Fruit fly (Drosophila melanogaster): ENCODE results near the gene GstZ2.
A peak's percentile ranks its signal among the peaks of the same experiment; 100 is the strongest.

The GstZ2 gene

dm6 chr3R:9496748-9497147, 36.3 kb upstream of the GstZ2 start (continued):
- TF ChIP-seq Meics (GFP tag; optimal IDR thresholded peaks at IDR 0.05) (peak; percentile 62), Hr51 (GFP tag; optimal IDR thresholded peaks at IDR 0.05) (peak; percentile 37 to 83), dan (GFP tag; IDR thresholded peaks at IDR 0.05) (no peak), hth (optimal IDR thresholded peaks at IDR 0.05) (no peak), CG2116 (GFP tag; optimal IDR thresholded peaks at IDR 0.05) (peak; percentile 81), CG13424 (tag; optimal IDR thresholded peaks at IDR 0.05) (peak; percentile 63), CG33557 (GFP tag; optimal IDR thresholded peaks at IDR 0.05) (no peak), crc (GFP tag; optimal IDR thresholded peaks at IDR 0.05) (peak; percentile 68), cas (GFP tag; IDR thresholded peaks at IDR 0.05) (peak; percentile 54; the same call in 1 of the 2 replicates), Nf-YA (GFP tag; IDR thresholded peaks at IDR 0.05) (no peak), CG4282 (GFP tag; optimal IDR thresholded peaks at IDR 0.05) (peak; percentile 75), Doc2 (GFP tag; IDR thresholded peaks at IDR 0.05) (no peak), disco-r (GFP tag; optimal IDR thresholded peaks at IDR 0.05) (peak; percentile 74), Lpt (GFP tag; optimal IDR thresholded peaks at IDR 0.05) (no peak), Mes4 (GFP tag; optimal IDR thresholded peaks at IDR 0.05) (peak; percentile 46), ro (GFP tag; IDR thresholded peaks at IDR 0.05) (no peak), sob (GFP tag; IDR thresholded peaks at IDR 0.05) (peak; percentile 85), kah (GFP tag; optimal IDR thresholded peaks at IDR 0.05) (no peak), CG6683 (GFP tag; optimal IDR thresholded peaks at IDR 0.05) (no peak), CG4730 (GFP tag; IDR thresholded peaks at IDR 0.05) (peak; percentile 46; the same call in 1 of the 2 replicates), C15 (GFP tag; IDR thresholded peaks at IDR 0.05) (no peak), Hr39 (optimal IDR thresholded peaks at IDR 0.05) (no peak), knrl (GFP tag; IDR thresholded peaks at IDR 0.05; ENCODE audit: partially characterized antibody) (peak; percentile 69; the same call in 1 of the 3 replicates), Sry-β (GFP tag; optimal IDR thresholded peaks at IDR 0.05) (no peak), gfzf (GFP tag; optimal IDR thresholded peaks at IDR 0.05) (peak; percentile 54), CG2199 (GFP tag; IDR thresholded peaks at IDR 0.05) (no peak), dmrt99B (tag; optimal IDR thresholded peaks at IDR 0.05) (no peak), CG12391 (tag; optimal IDR thresholded peaks at IDR 0.05) (peak; percentile 67), CG31365 (tag; optimal IDR thresholded peaks at IDR 0.05) (peak; percentile 98), CG10147 (GFP tag; optimal IDR thresholded peaks at IDR 0.05) (peak; percentile 62), CG6654 (GFP tag; optimal IDR thresholded peaks at IDR 0.05) (no peak), peb (GFP tag; IDR thresholded peaks at IDR 0.05) (no peak), Bgb (GFP tag; IDR thresholded peaks at IDR 0.05; ENCODE audit: partially characterized antibody) (peak; percentile 85), E2f1 (GFP tag; IDR thresholded peaks at IDR 0.05) (peak; percentile 40; the same call in 1 of the 2 replicates), CG8765 (GFP tag; IDR thresholded peaks at IDR 0.05) (peak; percentile 23; the same call in 1 of the 2 replicates), NC2β (GFP tag; optimal IDR thresholded peaks at IDR 0.05) (peak; percentile 57), Ada2b (GFP tag; IDR thresholded peaks at IDR 0.05) (no peak), trh (GFP tag; optimal IDR thresholded peaks at IDR 0.05) (peak; percentile 70), CkIIα-i1 (GFP tag; IDR thresholded peaks at IDR 0.05) (no peak), sd (tag; optimal IDR thresholded peaks at IDR 0.05) (peak; percentile 47), stc (GFP tag; IDR thresholded peaks at IDR 0.05) (no peak), CG8944 (GFP tag; optimal IDR thresholded peaks at IDR 0.05) (peak; percentile 80), p53 (GFP tag; optimal IDR thresholded peaks at IDR 0.05) (peak; percentile 87), Poxn (GFP tag; IDR thresholded peaks at IDR 0.05) (no peak), CG1233 (GFP tag; optimal IDR thresholded peaks at IDR 0.05) (peak; percentile 80), sr (GFP tag; IDR thresholded peaks at IDR 0.05) (no peak), run (tag; optimal IDR thresholded peaks at IDR 0.05) (peak; percentile 9), gcm (GFP tag; optimal IDR thresholded peaks at IDR 0.05) (peak; percentile 27), CG10321 (GFP tag; IDR thresholded peaks at IDR 0.05) (no peak), CG15601 (tag; optimal IDR thresholded peaks at IDR 0.05) (peak; percentile 77), CHES-1-like (GFP tag; optimal IDR thresholded peaks at IDR 0.05) (peak; percentile 82), zen (tag; optimal IDR thresholded peaks at IDR 0.05) (peak; percentile 64)
